Fruit fly (Drosophila melanogaster) whole organism, embryonic: Measurements from ENCODE around the gene Miox.

ENCODE experiments used
- Ada2b ChIP-seq: fragments of 200-800 bp; sonication (Bioruptor generic); IDR thresholded peaks from 2 replicates; pipeline ENCODE4 v1.3.6; 2022; ENCODE audit warnings: missing biosample characterization, missing genetic modification characterization
- CG11085 ChIP-seq: fragments of 200-800 bp; sonication (Bioruptor generic); IDR thresholded peaks from 2 replicates; pipeline ENCODE4 v1.3.6; 2022; ENCODE audit warnings: missing biosample characterization, missing genetic modification characterization
- CG16813 ChIP-seq: fragments of 200-800 bp; sonication (Bioruptor generic); IDR thresholded peaks from 3 replicates; pipeline ENCODE4 v1.3.6; 2022; ENCODE audit warnings: missing biosample characterization, missing genetic modification characterization; ENCODE audit not compliant: partially characterized antibody
- CG32772 ChIP-seq: fragments of 200-800 bp; sonication (Bioruptor generic); IDR thresholded peaks from 2 replicates; pipeline ENCODE4 v1.3.6; 2022; ENCODE audit warnings: missing biosample characterization, missing genetic modification characterization
- CG6272 ChIP-seq: fragments of 200-800 bp; sonication (Bioruptor generic); IDR thresholded peaks from 2 replicates; pipeline ENCODE4 v1.3.6; 2022; ENCODE audit warnings: missing biosample characterization, missing genetic modification characterization
- CG7839 ChIP-seq: fragments of 200-800 bp; sonication (Bioruptor generic); optimal IDR thresholded peaks from 3 replicates; lab custom pipeline; 2018; ENCODE audit warnings: missing biosample characterization, mild to moderate bottlenecking, missing genetic modification characterization, moderate library complexity
- CG8281 ChIP-seq: fragments of 200-800 bp; sonication (Bioruptor generic); optimal IDR thresholded peaks from 2 replicates; lab custom pipeline; 2018; ENCODE audit warnings: missing biosample characterization, mild to moderate bottlenecking, missing genetic modification characterization, moderate library complexity
- CkIIα-i1 ChIP-seq: fragments of 200-800 bp; sonication (Bioruptor generic); IDR thresholded peaks from 2 replicates; pipeline ENCODE4 v1.3.6; 2022; ENCODE audit warnings: missing biosample characterization, missing genetic modification characterization
- Ets65A ChIP-seq: fragments of 200-800 bp; sonication (Bioruptor generic); peaks from one replicate; lab custom pipeline; 2016; ENCODE audit warnings: missing biosample characterization, missing genetic modification characterization
- MBD-R2 ChIP-seq: fragments of 200-800 bp; sonication (Bioruptor generic); IDR thresholded peaks from 2 replicates; pipeline ENCODE4 v1.3.6; 2022; ENCODE audit warnings: missing biosample characterization, missing genetic modification characterization
- cad ChIP-seq: fragments of >200 bp; optimal IDR thresholded peaks from 2 replicates; lab custom pipeline; 2017; ENCODE audit warnings: missing biosample characterization, missing genetic modification characterization
- so ChIP-seq: fragments of 200-800 bp; sonication (Bioruptor generic); IDR thresholded peaks from 3 replicates; pipeline ENCODE4 v1.3.6; 2022; ENCODE audit warnings: missing biosample characterization, missing genetic modification characterization
- toy ChIP-seq: fragments of 200-800 bp; sonication (Bioruptor generic); IDR thresholded peaks from 2 replicates; pipeline ENCODE4 v1.3.6; 2022; ENCODE audit warnings: missing biosample characterization, missing genetic modification characterization

Miox gene

DNA sequence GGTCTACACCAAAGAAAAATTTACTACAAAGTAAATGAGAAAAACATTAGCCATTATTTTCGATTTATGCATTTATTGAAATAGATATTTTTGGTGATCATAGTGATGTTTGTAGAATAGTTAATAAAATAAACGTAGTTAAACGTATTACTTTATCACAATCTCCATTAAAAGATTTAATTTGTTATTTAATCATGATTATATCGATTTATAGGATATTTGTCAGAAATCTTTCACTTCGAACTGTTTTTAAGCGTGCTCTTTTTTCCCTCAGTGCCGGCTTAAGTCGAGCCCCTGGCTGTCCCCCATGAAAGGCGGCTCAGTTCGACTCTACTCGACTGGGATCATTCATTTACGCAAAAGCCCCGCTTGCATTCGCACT is 38.8 kb downstream of the Miox start (continued):
- TF ChIP-seq CG7839 (tag; lab: Kevin White, UChicago) (peak; percentile 8), toy (no peak), MBD-R2 (GFP tag; lab: Robert Waterston, UW) (no peak), CG6272 (no peak), Ada2b (GFP tag; lab: Robert Waterston, UW) (no peak), CG11085 (no peak), CG32772 (GFP tag; lab: Robert Waterston, UW) (no peak), CG16813 (GFP tag; lab: Robert Waterston, UW) (no peak)

DNA sequence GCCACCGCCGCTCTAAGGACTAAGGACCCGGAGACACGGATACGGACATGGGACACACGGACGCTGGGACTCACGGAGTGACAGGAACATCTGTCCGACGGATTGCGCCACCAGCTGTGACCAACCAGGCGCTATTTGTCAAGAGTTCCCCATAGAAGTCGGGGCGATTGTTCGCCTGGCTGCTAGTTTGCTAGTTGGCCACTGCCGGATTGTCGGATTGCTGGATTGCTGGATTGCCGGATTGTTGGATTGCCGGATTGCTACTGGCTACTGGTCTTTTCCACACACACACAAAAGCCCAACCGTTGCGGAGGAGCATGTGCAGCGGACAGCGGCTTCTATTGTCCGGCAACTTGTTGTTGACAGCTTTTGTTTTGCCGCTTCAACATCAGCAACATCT is 42.4 kb downstream of the Miox start:
- TF ChIP-seq Ets65A (GFP tag; lab: Kevin White, UChicago) (peak; percentile 84), CG8281 (tag; lab: Kevin White, UChicago) (peak; percentile 87), cad (GFP tag; lab: Kevin White, UChicago) (no peak), so (GFP tag; lab: Robert Waterston, UW) (no peak), CkIIα-i1 (GFP tag; lab: Robert Waterston, UW) (no peak)
- TF ChIP-seq, all 482 proteins: peak for 2
